Fruit fly (Drosophila melanogaster) whole organism, embryonic: ENCODE data around the gene CG43318.

Experiments used
- ATbp ChIP-seq: fragments of 200-800 bp; sonication (Bioruptor generic); optimal IDR thresholded peaks from 2 replicates; lab custom pipeline; 2017; ENCODE audit warnings: missing biosample characterization, mild to moderate bottlenecking, missing genetic modification characterization, missing genetic modification reagents
- CG10274 ChIP-seq: fragments of 200-800 bp; sonication (Bioruptor generic); optimal IDR thresholded peaks from 3 replicates; lab custom pipeline; 2017; ENCODE audit warnings: missing biosample characterization, mild to moderate bottlenecking, missing genetic modification characterization
- CG10431 ChIP-seq: fragments of 200-800 bp; sonication (Bioruptor generic); optimal IDR thresholded peaks from 3 replicates; lab custom pipeline; 2018; ENCODE audit warnings: missing biosample characterization, mild to moderate bottlenecking, missing genetic modification characterization
- CG11696 ChIP-seq: fragments of 200-800 bp; sonication (Bioruptor generic); IDR thresholded peaks from 2 replicates; pipeline ENCODE4 v1.3.6; 2022; ENCODE audit warnings: missing biosample characterization, missing genetic modification characterization
- CG12769 ChIP-seq: fragments of 200-800 bp; sonication (Bioruptor generic); optimal IDR thresholded peaks from 2 replicates; lab custom pipeline; 2019; ENCODE audit warnings: missing biosample characterization, mild to moderate bottlenecking, missing genetic modification characterization, moderate library complexity
- CG15479 ChIP-seq: fragments of 200-800 bp; sonication (Bioruptor generic); optimal IDR thresholded peaks from 3 replicates; lab custom pipeline; 2019; ENCODE audit warnings: missing biosample characterization, mild to moderate bottlenecking, missing genetic modification characterization, moderate library complexity
- CG1602 ChIP-seq: fragments of 200-800 bp; sonication (Bioruptor generic); optimal IDR thresholded peaks from 3 replicates; lab custom pipeline; 2016; ENCODE audit warnings: missing biosample characterization, missing genetic modification characterization
- CG17359 ChIP-seq: fragments of 200-800 bp; sonication (Bioruptor generic); optimal IDR thresholded peaks from 3 replicates; lab custom pipeline; 2018; ENCODE audit warnings: missing biosample characterization, mild to moderate bottlenecking, missing genetic modification characterization, moderate library complexity
- CG17385 ChIP-seq: fragments of 200-800 bp; sonication (Bioruptor generic); optimal IDR thresholded peaks from 3 replicates; lab custom pipeline; 2018; ENCODE audit warnings: missing biosample characterization, mild to moderate bottlenecking, missing genetic modification characterization
- CG2199 ChIP-seq: fragments of 200-800 bp; sonication (Bioruptor generic); IDR thresholded peaks from 3 replicates; pipeline ENCODE4 v1.3.6; 2022; ENCODE audit warnings: missing biosample characterization, missing genetic modification characterization
- CG32532 ChIP-seq: fragments of 200-800 bp; sonication (Bioruptor generic); IDR thresholded peaks from 2 replicates; pipeline ENCODE4 v1.3.6; 2022; ENCODE audit warnings: missing biosample characterization, missing genetic modification characterization
- CG4328 ChIP-seq: fragments of 200-800 bp; sonication (Bioruptor generic); optimal IDR thresholded peaks from 3 replicates; lab custom pipeline; 2017; ENCODE audit warnings: missing biosample characterization, missing genetic modification reagents, missing genetic modification characterization
- CG6272 ChIP-seq: fragments of 200-800 bp; sonication (Bioruptor generic); IDR thresholded peaks from 2 replicates; pipeline ENCODE4 v1.3.6; 2022; ENCODE audit warnings: missing biosample characterization, missing genetic modification characterization
- CG7786 ChIP-seq: fragments of 200-800 bp; sonication (Bioruptor generic); optimal IDR thresholded peaks from 2 replicates; lab custom pipeline; 2016; ENCODE audit warnings: missing biosample characterization, missing genetic modification characterization
- CG8944 ChIP-seq: fragments of 200-800 bp; sonication (Bioruptor generic); optimal IDR thresholded peaks from 3 replicates; lab custom pipeline; 2016; ENCODE audit warnings: missing biosample characterization, missing genetic modification characterization
- D19B ChIP-seq: fragments of 200-800 bp; sonication (Bioruptor generic); optimal IDR thresholded peaks from 2 replicates; lab custom pipeline; 2017; ENCODE audit warnings: missing biosample characterization, mild to moderate bottlenecking, missing genetic modification characterization
- Doc2 ChIP-seq: fragments of 200-800 bp; sonication (Bioruptor generic); IDR thresholded peaks from 2 replicates; pipeline ENCODE4 v1.3.6; 2022; ENCODE audit warnings: missing biosample characterization, missing genetic modification characterization
- Doc3 ChIP-seq: fragments of 200-800 bp; sonication (Bioruptor generic); IDR thresholded peaks from 3 replicates; pipeline ENCODE4 v1.3.6; 2022; ENCODE audit warnings: missing biosample characterization, missing genetic modification characterization; ENCODE audit not compliant: partially characterized antibody
- Dp ChIP-seq: fragments of 200-800 bp; sonication (Bioruptor generic); optimal IDR thresholded peaks from 2 replicates; lab custom pipeline; 2018; ENCODE audit warnings: missing biosample characterization, mild to moderate bottlenecking, missing genetic modification characterization, moderate library complexity
- Drgx ChIP-seq: fragments of 200-800 bp; sonication (Bioruptor generic); IDR thresholded peaks from 2 replicates; pipeline ENCODE4 v1.3.6; 2022; ENCODE audit warnings: missing biosample characterization, missing genetic modification characterization
- H15 ChIP-seq: fragments of 200-800 bp; sonication (Bioruptor generic); IDR thresholded peaks from 3 replicates; pipeline ENCODE4 v1.3.6; 2022; ENCODE audit warnings: missing biosample characterization, missing genetic modification characterization
- Lpt ChIP-seq: fragments of >200 bp; optimal IDR thresholded peaks from 2 replicates; lab custom pipeline; 2018; ENCODE audit warnings: missing biosample characterization, missing genetic modification characterization
- NC2β ChIP-seq: fragments of 200-800 bp; sonication (Bioruptor generic); optimal IDR thresholded peaks from 2 replicates; lab custom pipeline; 2016; ENCODE audit warnings: missing biosample characterization, missing genetic modification characterization
- Sox102F ChIP-seq: fragments of 200-800 bp; sonication (Bioruptor generic); optimal IDR thresholded peaks from 2 replicates; lab custom pipeline; 2018; ENCODE audit warnings: missing biosample characterization, mild to moderate bottlenecking, missing genetic modification characterization, moderate library complexity
- Tbp ChIP-seq: fragments of >200 bp; optimal IDR thresholded peaks from 2 replicates; lab custom pipeline; 2018; ENCODE audit warnings: missing biosample characterization, missing genetic modification characterization
- ase ChIP-seq: fragments of 200-800 bp; sonication (Bioruptor generic); IDR thresholded peaks from 3 replicates; pipeline ENCODE4 v1.3.6; 2022; ENCODE audit warnings: missing biosample characterization, missing genetic modification characterization
- ash1 ChIP-seq: fragments of 200-800 bp; sonication (Bioruptor generic); optimal IDR thresholded peaks from 2 replicates; lab custom pipeline; 2018; ENCODE audit warnings: missing biosample characterization, mild to moderate bottlenecking, missing genetic modification characterization
- br ChIP-seq: fragments of >200 bp; optimal IDR thresholded peaks from 2 replicates; lab custom pipeline; 2017
- cad ChIP-seq: fragments of >200 bp; optimal IDR thresholded peaks from 2 replicates; lab custom pipeline; 2017; ENCODE audit warnings: missing biosample characterization, missing genetic modification characterization
- cas ChIP-seq: fragments of 200-800 bp; sonication (Bioruptor generic); IDR thresholded peaks from 2 replicates; pipeline ENCODE4 v1.3.6; 2022; ENCODE audit warnings: missing biosample characterization, missing genetic modification characterization
- chinmo ChIP-seq: fragments of 200-800 bp; sonication (Bioruptor generic); IDR thresholded peaks from 4 replicates; pipeline ENCODE4 v1.3.6; 2022; ENCODE audit warnings: missing biosample characterization, missing genetic modification characterization; ENCODE audit not compliant: partially characterized antibody
- dati ChIP-seq: fragments of 200-800 bp; sonication (Bioruptor generic); IDR thresholded peaks from 2 replicates; pipeline ENCODE4 v1.3.6; 2022; ENCODE audit warnings: missing biosample characterization, missing genetic modification characterization
- exex ChIP-seq: fragments of 200-800 bp; sonication (Bioruptor generic); optimal IDR thresholded peaks from 4 replicates; lab custom pipeline; 2018; ENCODE audit warnings: missing biosample characterization, mild to moderate bottlenecking, missing genetic modification characterization, moderate library complexity
- hb ChIP-seq: fragments of 200-800 bp; sonication (Bioruptor generic); IDR thresholded peaks from 3 replicates; pipeline ENCODE4 v1.3.6; 2022; ENCODE audit warnings: missing biosample characterization, missing genetic modification characterization; ENCODE audit not compliant: partially characterized antibody
- hbn ChIP-seq: fragments of 200-800 bp; sonication (Bioruptor generic); IDR thresholded peaks from 2 replicates; pipeline ENCODE4 v1.3.6; 2022; ENCODE audit warnings: missing biosample characterization, missing genetic modification characterization; ENCODE audit not compliant: partially characterized antibody
- her ChIP-seq: fragments of 200-800 bp; sonication (Bioruptor generic); optimal IDR thresholded peaks from 2 replicates; lab custom pipeline; 2016; ENCODE audit warnings: missing biosample characterization, missing genetic modification characterization
- hth ChIP-seq: fragments of >200 bp; optimal IDR thresholded peaks from 2 replicates; lab custom pipeline; 2017; ENCODE audit warnings: inconsistent platforms
- jing ChIP-seq: fragments of 200-800 bp; sonication (Bioruptor generic); optimal IDR thresholded peaks from 2 replicates; lab custom pipeline; 2018; ENCODE audit warnings: missing biosample characterization, mild to moderate bottlenecking, missing genetic modification characterization
- klu ChIP-seq: fragments of 200-800 bp; sonication (Bioruptor generic); IDR thresholded peaks from 2 replicates; pipeline ENCODE4 v1.3.6; 2022; ENCODE audit warnings: missing biosample characterization, missing genetic modification characterization
- lbe ChIP-seq: fragments of 200-800 bp; sonication (Bioruptor generic); optimal IDR thresholded peaks from 2 replicates; lab custom pipeline; 2016; ENCODE audit warnings: missing biosample characterization, mild to moderate bottlenecking, missing genetic modification characterization
- mam ChIP-seq: fragments of 200-800 bp; sonication (Bioruptor generic); optimal IDR thresholded peaks from 3 replicates; lab custom pipeline; 2016; ENCODE audit warnings: missing biosample characterization, missing genetic modification characterization
- nmo ChIP-seq: fragments of 200-800 bp; sonication (Bioruptor generic); optimal IDR thresholded peaks from 2 replicates; lab custom pipeline; 2018; ENCODE audit warnings: missing biosample characterization, mild to moderate bottlenecking, missing genetic modification characterization, moderate library complexity
- onecut ChIP-seq: fragments of 200-800 bp; sonication (Bioruptor generic); IDR thresholded peaks from 2 replicates; pipeline ENCODE4 v1.3.6; 2022; ENCODE audit warnings: missing biosample characterization, missing genetic modification characterization
- pb ChIP-seq: fragments of 200-800 bp; sonication (Bioruptor generic); optimal IDR thresholded peaks from 3 replicates; lab custom pipeline; 2016; ENCODE audit warnings: missing biosample characterization, missing genetic modification characterization
- row ChIP-seq: fragments of 200-800 bp; sonication (Bioruptor generic); IDR thresholded peaks from 3 replicates; pipeline ENCODE4 v1.3.6; 2022; ENCODE audit warnings: missing biosample characterization, missing genetic modification characterization
- scrt ChIP-seq: fragments of 200-800 bp; sonication (Bioruptor generic); optimal IDR thresholded peaks from 2 replicates; lab custom pipeline; 2018; ENCODE audit warnings: missing biosample characterization, mild to moderate bottlenecking, missing genetic modification characterization, moderate library complexity
- sens-2 ChIP-seq: fragments of 200-800 bp; sonication (Bioruptor generic); IDR thresholded peaks from 2 replicates; pipeline ENCODE4 v1.3.6; 2022; ENCODE audit warnings: missing biosample characterization, missing genetic modification characterization
- seq ChIP-seq: fragments of 200-800 bp; sonication (Bioruptor generic); IDR thresholded peaks from 2 replicates; pipeline ENCODE4 v1.3.6; 2022; ENCODE audit warnings: missing biosample characterization, missing genetic modification characterization
- sqz ChIP-seq: fragments of 200-800 bp; sonication (Bioruptor generic); optimal IDR thresholded peaks from 3 replicates; lab custom pipeline; 2018; ENCODE audit warnings: missing biosample characterization, mild to moderate bottlenecking, missing genetic modification characterization
- tup ChIP-seq: fragments of 200-800 bp; sonication (Bioruptor generic); optimal IDR thresholded peaks from 2 replicates; lab custom pipeline; 2016; ENCODE audit warnings: missing biosample characterization, mild to moderate bottlenecking, missing genetic modification characterization, moderate library complexity
- unpg ChIP-seq: fragments of 200-800 bp; sonication (Bioruptor generic); optimal IDR thresholded peaks from 3 replicates; lab custom pipeline; 2018; ENCODE audit warnings: missing biosample characterization, mild to moderate bottlenecking, missing genetic modification characterization, moderate library complexity
- vfl ChIP-seq: fragments of 200-800 bp; sonication (Bioruptor generic); optimal IDR thresholded peaks from 2 replicates; lab custom pipeline; 2016; ENCODE audit warnings: missing biosample characterization, missing genetic modification characterization
- zfh1 ChIP-seq: fragments of 200-800 bp; sonication (Bioruptor generic); IDR thresholded peaks from 3 replicates; pipeline ENCODE4 v1.3.6; 2022; ENCODE audit warnings: missing biosample characterization, missing genetic modification characterization

Gene CG43318

dm6 chr3R:15816276-15816675, 17.0 kb downstream of the CG43318 start (continued):
- TF ChIP-seq hbn (GFP tag; lab: Robert Waterston, UW) (no peak), ATbp (GFP tag; lab: Kevin White, UChicago) (peak; percentile 1), CG12769 (tag; lab: Kevin White, UChicago) (no peak), CG32532 (GFP tag; lab: Robert Waterston, UW) (peak; percentile 30; the same call in 1 of the 2 replicates), scrt (GFP tag; lab: Kevin White, UChicago) (no peak), onecut (GFP tag; lab: Robert Waterston, UW) (no peak), CG15479 (GFP tag; lab: Kevin White, UChicago) (no peak), chinmo (GFP tag; lab: Robert Waterston, UW) (no peak), vfl (GFP tag; lab: Kevin White, UChicago) (no peak), CG17385 (GFP tag; lab: Kevin White, UChicago) (no peak), exex (tag; lab: Kevin White, UChicago) (no peak), mam (GFP tag; lab: Kevin White, UChicago) (no peak), Drgx (peak; percentile 46; the same call in 1 of the 2 replicates), Doc3 (no peak), NC2β (GFP tag; lab: Kevin White, UChicago) (no peak), cad (GFP tag; lab: Kevin White, UChicago) (no peak), CG2199 (GFP tag; lab: Robert Waterston, UW) (peak; percentile 13; the same call in 1 of the 3 replicates), sens-2 (no peak), klu (GFP tag; lab: Robert Waterston, UW) (no peak), dati (GFP tag; lab: Robert Waterston, UW) (no peak), her (no peak), nmo (GFP tag; lab: Kevin White, UChicago) (no peak), jing (no peak), hth (lab: Kevin White, UChicago) (no peak), sqz (no peak), cas (GFP tag; lab: Robert Waterston, UW) (no peak), lbe (GFP tag; lab: Kevin White, UChicago) (no peak), CG8944 (GFP tag; lab: Kevin White, UChicago) (no peak), CG17359 (no peak), CG1602 (GFP tag; lab: Kevin White, UChicago) (no peak), ash1 (GFP tag; lab: Kevin White, UChicago) (no peak), Sox102F (peak; percentile 47), Doc2 (no peak), H15 (0 out of 3 replicates have a peak, but pooled peaks have one; percentile 22), D19B (peak; percentile 45), hb (GFP tag; lab: Robert Waterston, UW) (no peak), ase (GFP tag; lab: Robert Waterston, UW) (no peak), zfh1 (GFP tag; lab: Robert Waterston, UW) (peak; percentile 65; the same call in 1 of the 3 replicates), CG4328 (GFP tag; lab: Kevin White, UChicago) (no peak), seq (GFP tag; lab: Robert Waterston, UW) (no peak), CG7786 (GFP tag; lab: Kevin White, UChicago) (no peak), Dp (GFP tag; lab: Kevin White, UChicago) (no peak), pb (GFP tag; lab: Kevin White, UChicago) (no peak), CG10274 (GFP tag; lab: Kevin White, UChicago) (no peak), CG6272 (GFP tag; lab: Robert Waterston, UW) (no peak), Tbp (no peak), row (peak; percentile 46; the same call in 2 of the 3 replicates), tup (GFP tag; lab: Kevin White, UChicago) (no peak), unpg (no peak), br (no peak), Lpt (GFP tag; lab: Kevin White, UChicago) (no peak), CG10431 (GFP tag; lab: Kevin White, UChicago) (no peak), CG11696 (GFP tag; lab: Robert Waterston, UW) (no peak)
